Worm (Caenorhabditis elegans): ENCODE data around the gene cnk-1.

ce11 chrIII:10261682-10262081 lies 9.4 kb upstream of the cnk-1 start, which contains the start of gene bbs-5:
- TF ChIP-seq B0310.2 (tag; optimal IDR thresholded peaks at IDR 0.05): no peak
- no peak for TF ChIP-seq tbx-37 (GFP tag; conservative IDR thresholded peaks at IDR 0.05)
- TF ChIP-seq ama-1 (optimal IDR thresholded peaks at IDR 0.05): no peak
- no peak for TF ChIP-seq tra-4 (tag; optimal IDR thresholded peaks at IDR 0.05)
- TF ChIP-seq hmbx-1 (tag; optimal IDR thresholded peaks at IDR 0.05): no peak
- no peak for TF ChIP-seq aly-1 (tag; optimal IDR thresholded peaks at IDR 0.05)
- TF ChIP-seq ceh-36 (tag; optimal IDR thresholded peaks at IDR 0.05): no peak
- TF ChIP-seq flt-1 (GFP tag; IDR thresholded peaks at IDR 0.05): no peak
- no peak for TF ChIP-seq scrt-1 (GFP tag; IDR thresholded peaks at IDR 0.05)
- TF ChIP-seq ceh-13 (GFP tag; optimal IDR thresholded peaks at IDR 0.05): no peak
- TF ChIP-seq pes-1 (GFP tag; IDR thresholded peaks at IDR 0.05): no peak
- TF ChIP-seq tbx-11 (GFP tag; IDR thresholded peaks at IDR 0.05): no peak
